Worm (Caenorhabditis elegans): ENCODE measurements around the gene T16G1.9.

The T16G1.9 gene

ce11 chrV:12952287-12952686 lies 1.6 kb upstream of the T16G1.9 start, which contains the start of gene pqn-68:
pqn-68 (plus strand) TSS chrV:12952636.
- no peak for TF ChIP-seq unc-62 (GFP tag; optimal IDR thresholded peaks at IDR 0.05)
- no peak for TF ChIP-seq aha-1 (tag; optimal IDR thresholded peaks at IDR 0.05)
- peak; percentile 28 for TF ChIP-seq blmp-1 (tag; optimal IDR thresholded peaks at IDR 0.05)
- peak; percentile 26 to 56 for TF ChIP-seq lsy-2 (tag; optimal IDR thresholded peaks at IDR 0.05)
- no peak for TF ChIP-seq lir-3 (tag; optimal IDR thresholded peaks at IDR 0.05; ENCODE audit: poor library complexity)
- no peak for TF ChIP-seq sptf-1 (tag; optimal IDR thresholded peaks at IDR 0.05)
- no peak for TF ChIP-seq ceh-63 (GFP tag; optimal IDR thresholded peaks at IDR 0.05)
- no peak for TF ChIP-seq tlp-1 (tag; optimal IDR thresholded peaks at IDR 0.05)
- no peak for TF ChIP-seq ces-1 (GFP tag; optimal IDR thresholded peaks at IDR 0.05)
- no peak for TF ChIP-seq snpc-4 (tag; optimal IDR thresholded peaks at IDR 0.05)
- TF ChIP-seq ama-1 (optimal IDR thresholded peaks at IDR 0.05) = no peak
- no peak for TF ChIP-seq hlh-17 (GFP tag; optimal IDR thresholded peaks at IDR 0.05; ENCODE audit: borderline replicate concordance)
- TF ChIP-seq nhr-19 (GFP tag; conservative IDR thresholded peaks at IDR 0.05) = no peak
- TF ChIP-seq pax-3 (tag; optimal IDR thresholded peaks at IDR 0.05) = no peak
- TF ChIP-seq swsn-7 (tag; optimal IDR thresholded peaks at IDR 0.05) = peak; percentile 1
- peak; percentile 33 for TF ChIP-seq xbp-1 (tag; optimal IDR thresholded peaks at IDR 0.05)
- TF ChIP-seq fkh-4 (tag; optimal IDR thresholded peaks at IDR 0.05; ENCODE audit: borderline replicate concordance) = no peak
- TF ChIP-seq C04F5.9 (tag; optimal IDR thresholded peaks at IDR 0.05) = no peak
- no peak for TF ChIP-seq nhr-84 (tag; optimal IDR thresholded peaks at IDR 0.05)
- TF ChIP-seq isw-1 (GFP tag; IDR thresholded peaks at IDR 0.05) = no peak
- no peak for TF ChIP-seq elt-3 (tag; optimal IDR thresholded peaks at IDR 0.05)
- no peak for TF ChIP-seq efl-3 (GFP tag; optimal IDR thresholded peaks at IDR 0.05)
- no peak for TF ChIP-seq nhr-28 (tag; optimal IDR thresholded peaks at IDR 0.05)
- TF ChIP-seq Y116A8C.19 (tag; optimal IDR thresholded peaks at IDR 0.05; ENCODE audit: borderline replicate concordance) = no peak
- peak in 1 of 3 experiments; percentile 12 for TF ChIP-seq ceh-82 (tag; optimal IDR thresholded peaks at IDR 0.05)
- TF ChIP-seq sox-4 (tag; optimal IDR thresholded peaks at IDR 0.05) = no peak
- no peak for TF ChIP-seq elt-2 (tag; optimal IDR thresholded peaks at IDR 0.05)
- no peak for TF ChIP-seq irx-1 (tag; optimal IDR thresholded peaks at IDR 0.05)
- no peak for TF ChIP-seq ztf-11 (tag; optimal IDR thresholded peaks at IDR 0.05)
- no peak for TF ChIP-seq mdl-1 (tag; optimal IDR thresholded peaks at IDR 0.05)
- no peak for TF ChIP-seq nhr-20 (tag; optimal IDR thresholded peaks at IDR 0.05)
- TF ChIP-seq nhr-85 (tag) = no peak
- TF ChIP-seq lin-15B (tag; optimal IDR thresholded peaks at IDR 0.05) = no peak
- no peak for TF ChIP-seq mep-1 (tag; optimal IDR thresholded peaks at IDR 0.05)
- TF ChIP-seq rnt-1 (tag; optimal IDR thresholded peaks at IDR 0.05) = peak; percentile 49
- TF ChIP-seq lin-13 (GFP tag; optimal IDR thresholded peaks at IDR 0.05) = no peak
- TF ChIP-seq nhr-47 (tag; optimal IDR thresholded peaks at IDR 0.05) = peak; percentile 15
- TF ChIP-seq hpl-2 (GFP tag; optimal IDR thresholded peaks at IDR 0.05) = no peak
- TF ChIP-seq zag-1 (tag; optimal IDR thresholded peaks at IDR 0.05) = no peak
- TF ChIP-seq jun-1 (tag; optimal IDR thresholded peaks at IDR 0.05) = no peak
- TF ChIP-seq efl-1 (optimal IDR thresholded peaks at IDR 0.05) = peak; percentile 30 to 41
- TF ChIP-seq efl-1 (GFP tag; optimal IDR thresholded peaks at IDR 0.05 in 1 of 2) = peak in 1 of 2 experiments; percentile 18
- no peak for TF ChIP-seq unc-130 (tag; optimal IDR thresholded peaks at IDR 0.05)
- TF ChIP-seq nhr-237 (tag; optimal IDR thresholded peaks at IDR 0.05) = no peak
- TF ChIP-seq F16B12.6 (tag; optimal IDR thresholded peaks at IDR 0.05) = no peak
- TF ChIP-seq unc-86 (tag; optimal IDR thresholded peaks at IDR 0.05) = no peak
- TF ChIP-seq nhr-71 (tag; optimal IDR thresholded peaks at IDR 0.05) = peak; percentile 30
- no peak for TF ChIP-seq egl-13 (tag; optimal IDR thresholded peaks at IDR 0.05)
- no peak for TF ChIP-seq egl-27 (tag; optimal IDR thresholded peaks at IDR 0.05)
- peak; percentile 32 for TF ChIP-seq lin-14 (GFP tag; optimal IDR thresholded peaks at IDR 0.05)
- no peak for TF ChIP-seq ceh-88 (GFP tag; IDR thresholded peaks at IDR 0.05)
- TF ChIP-seq nhr-12 (tag; optimal IDR thresholded peaks at IDR 0.05) = no peak
- TF ChIP-seq tbx-2 (tag; optimal IDR thresholded peaks at IDR 0.05) = no peak
- TF ChIP-seq lin-39 (tag; optimal IDR thresholded peaks at IDR 0.05) = no peak
- no peak for TF ChIP-seq ceh-90 (tag; optimal IDR thresholded peaks at IDR 0.05)

Data from whole organism, L1 larva.